Worm (Caenorhabditis elegans) whole organism, young adult: ENCODE results near the gene rmd-1.

ENCODE experiments used
- C17E4.6 ChIP-seq: fragments of 200-800 bp; sonication (Bioruptor generic); IDR thresholded peaks from 2 replicates; pipeline ENCODE4 v1.3.6; 2022; ENCODE audit warnings: missing genetic modification reagents, missing genetic modification characterization, missing compliant biosample characterization
- F49E8.2 ChIP-seq: sonication (generic microtip); optimal IDR thresholded peaks from 3 replicates; lab custom pipeline; 2017; ENCODE audit warnings: missing genetic modification characterization, mild to moderate bottlenecking, missing compliant biosample characterization, antibody characterized with exemption, moderate library complexity; ENCODE audit not compliant: insufficient read depth
- T26A5.8 ChIP-seq: sonication (generic microtip); optimal IDR thresholded peaks from 2 replicates; lab custom pipeline; 2016; ENCODE audit warnings: missing genetic modification characterization, missing compliant biosample characterization
- ama-1 ChIP-seq, 3 experiments: fragments of 150-350 bp in 1 of 3; sonication (generic microtip) in 2 of 3; optimal IDR thresholded peaks; 2 replicates each; lab custom pipeline; 2014 to 2018; ENCODE audit warnings: missing biosample characterization in 2 of 3, missing genetic modification characterization in 2 of 3, missing genetic modification reagents in 2 of 3
- ztf-3 ChIP-seq: fragments of 200-800 bp; sonication (Bioruptor generic); optimal IDR thresholded peaks from 2 replicates; lab custom pipeline; 2018; ENCODE audit warnings: mild to moderate bottlenecking, missing genetic modification characterization, missing compliant biosample characterization

DNA sequence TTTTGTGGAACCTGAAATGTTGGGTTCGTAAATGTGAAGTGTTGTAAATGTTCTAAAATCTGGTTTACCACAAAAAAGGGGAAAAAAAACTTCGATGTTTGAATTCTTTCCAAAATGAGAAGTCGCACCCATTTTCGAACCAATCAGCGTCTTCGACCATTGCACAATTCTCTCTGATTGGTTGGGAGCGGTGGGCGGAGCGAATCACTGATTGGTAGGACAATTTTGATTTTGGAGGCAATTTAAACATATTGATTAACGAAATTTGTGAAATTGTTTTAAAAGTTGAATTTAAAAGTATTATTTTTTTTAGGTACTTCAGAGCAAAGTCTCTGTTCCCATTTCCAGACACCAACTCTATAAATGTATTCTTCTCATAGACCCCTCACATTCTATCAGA lies 30.2 kb downstream of the rmd-1 start:
- TF ChIP-seq F49E8.2 (tag; lab: Kevin White, UChicago) (no peak), T26A5.8 (tag; lab: Kevin White, UChicago) (no peak), ama-1 (optimal IDR thresholded peaks at IDR 0.05; lab: Kevin White, UChicago) (no peak), ama-1 (GFP tag; optimal IDR thresholded peaks at IDR 0.05; lab: Kevin White, UChicago) (no peak), ztf-3 (no peak), C17E4.6 (GFP tag; lab: Robert Waterston, UW) (no peak)
